Fruit fly (Drosophila melanogaster) whole organism, wandering third instar larva: ENCODE measurements around the gene CG14445.

Experiments used
- Abd-B ChIP-seq: fragments of >200 bp; optimal IDR thresholded peaks from 2 replicates; lab custom pipeline; 2017; ENCODE audit warnings: missing biosample characterization, missing genetic modification characterization
- CG32264 ChIP-seq: fragments of 200-800 bp; sonication (Bioruptor generic); optimal IDR thresholded peaks from 2 replicates; lab custom pipeline; 2016; ENCODE audit warnings: missing biosample characterization, missing genetic modification characterization
- CG9705 ChIP-seq: fragments of 200-800 bp; sonication (Bioruptor generic); optimal IDR thresholded peaks from 2 replicates; lab custom pipeline; 2018; ENCODE audit warnings: missing biosample characterization, mild to moderate bottlenecking, missing genetic modification characterization
- CrebA ChIP-seq: fragments of 200-800 bp; sonication (Bioruptor generic); optimal IDR thresholded peaks from 2 replicates; lab custom pipeline; 2016; ENCODE audit warnings: missing biosample characterization, mild to moderate bottlenecking, missing genetic modification characterization, borderline replicate concordance
- Dfd ChIP-seq: fragments of >200 bp; optimal IDR thresholded peaks from 2 replicates; lab custom pipeline; 2017; ENCODE audit warnings: missing biosample characterization, missing genetic modification characterization
- Dif ChIP-seq: fragments of 200-275, 200-300 bp; sonication (Bioruptor generic); optimal IDR thresholded peaks from 2 replicates; lab custom pipeline; 2018; ENCODE audit warnings: missing biosample characterization, missing genetic modification characterization; ENCODE audit not compliant: partially characterized antibody
- GATAd ChIP-seq: sonication (Bioruptor generic); optimal IDR thresholded peaks from 2 replicates; lab custom pipeline; 2016; ENCODE audit warnings: missing biosample characterization, missing genetic modification characterization
- HLH106 ChIP-seq: fragments of 200-800 bp; optimal IDR thresholded peaks from 3 replicates; lab custom pipeline; 2019; ENCODE audit warnings: missing biosample characterization, mild to moderate bottlenecking, missing genetic modification characterization, moderate library complexity
- Hnf4 ChIP-seq: fragments of 200-800 bp; sonication (Bioruptor generic); optimal IDR thresholded peaks from 2 replicates; lab custom pipeline; 2016; ENCODE audit warnings: missing biosample characterization, mild to moderate bottlenecking, missing genetic modification characterization
- Hr78 ChIP-seq: fragments of >200 bp; optimal IDR thresholded peaks from 2 replicates; lab custom pipeline; 2017; ENCODE audit warnings: missing biosample characterization, missing genetic modification characterization
- Jra ChIP-seq: sonication (Bioruptor generic); optimal IDR thresholded peaks from 2 replicates; lab custom pipeline; 2016; ENCODE audit warnings: missing biosample characterization, missing genetic modification characterization
- Mio ChIP-seq: sonication (Bioruptor generic); optimal IDR thresholded peaks from 2 replicates; lab custom pipeline; 2016; ENCODE audit warnings: missing biosample characterization, missing genetic modification characterization
- Myc ChIP-seq: fragments of >200 bp; optimal IDR thresholded peaks from 2 replicates; lab custom pipeline; 2017
- N ChIP-seq: fragments of >200 bp; optimal IDR thresholded peaks from 2 replicates; lab custom pipeline; 2018; ENCODE audit warnings: missing biosample characterization, missing external identifiers, missing genetic modification characterization
- OdsH ChIP-seq: fragments of 200-800 bp; sonication (Bioruptor generic); optimal IDR thresholded peaks from 2 replicates; lab custom pipeline; 2016; ENCODE audit warnings: missing biosample characterization, mild to moderate bottlenecking, missing genetic modification characterization
- Rel ChIP-seq, 2 experiments: fragments of 200-800 bp; sonication (Bioruptor generic) in 1 of 2; optimal IDR thresholded peaks; 2 replicates in 1 of 2; 3 replicates in 1 of 2; lab custom pipeline; 2016 to 2019; ENCODE audit warnings: mild to moderate bottlenecking in 2 of 2, missing biosample characterization in 2 of 2, missing genetic modification characterization in 2 of 2, moderate library complexity in 1 of 2
- Sp1 ChIP-seq: fragments of 200-800 bp; sonication (Bioruptor generic); optimal IDR thresholded peaks from 3 replicates; lab custom pipeline; 2019; ENCODE audit warnings: missing biosample characterization, mild to moderate bottlenecking, missing genetic modification characterization, moderate library complexity
- Vsx2 ChIP-seq: fragments of 200-300, 225-300 bp; sonication (Bioruptor generic); optimal IDR thresholded peaks from 2 replicates; lab custom pipeline; 2018; ENCODE audit warnings: missing biosample characterization, missing genetic modification characterization; ENCODE audit not compliant: partially characterized antibody
- br ChIP-seq: fragments of 200-800 bp; sonication (Bioruptor generic); optimal IDR thresholded peaks from 2 replicates; lab custom pipeline; 2016; ENCODE audit warnings: missing biosample characterization, missing genetic modification characterization
- brk ChIP-seq: fragments of 200-800 bp; sonication (Bioruptor generic); optimal IDR thresholded peaks from 2 replicates; lab custom pipeline; 2016; ENCODE audit warnings: missing biosample characterization, mild to moderate bottlenecking, missing genetic modification characterization
- dl ChIP-seq, 2 experiments: fragments of 175-275, 200-275 bp in 1 of 2; fragments of 200-275 bp in 1 of 2; sonication (Bioruptor generic); optimal IDR thresholded peaks; lab custom pipeline; 2018; ENCODE audit warnings: mild to moderate bottlenecking in 2 of 2, missing biosample characterization in 2 of 2, missing genetic modification characterization in 2 of 2, moderate library complexity in 2 of 2; ENCODE audit not compliant: partially characterized antibody in 2 of 2, insufficient read depth in 1 of 2
- dmrt93B ChIP-seq: fragments of 200-800 bp; sonication (Bioruptor generic); optimal IDR thresholded peaks from 2 replicates; lab custom pipeline; 2018; ENCODE audit warnings: missing biosample characterization, mild to moderate bottlenecking, missing genetic modification characterization
- dsf ChIP-seq: sonication (Bioruptor generic); optimal IDR thresholded peaks from 2 replicates; lab custom pipeline; 2016; ENCODE audit warnings: missing biosample characterization, missing genetic modification characterization, borderline replicate concordance
- ey ChIP-seq: fragments of 200-800 bp; sonication (Bioruptor generic); optimal IDR thresholded peaks from 2 replicates; lab custom pipeline; 2016; ENCODE audit warnings: missing biosample characterization, missing genetic modification characterization
- foxo ChIP-seq, 2 experiments: fragments of 200-800 bp; sonication (Bioruptor generic); optimal IDR thresholded peaks; 2 replicates in 1 of 2; 3 replicates in 1 of 2; lab custom pipeline; 2016 to 2017; ENCODE audit warnings: missing biosample characterization in 2 of 2, missing genetic modification characterization in 2 of 2
- fru ChIP-seq: fragments of 200-800 bp; sonication (Bioruptor generic); optimal IDR thresholded peaks from 3 replicates; lab custom pipeline; 2016; ENCODE audit warnings: missing biosample characterization, mild to moderate bottlenecking, missing genetic modification characterization
- h ChIP-seq: fragments of 200-800 bp; sonication (Bioruptor generic); optimal IDR thresholded peaks from 3 replicates; lab custom pipeline; 2016; ENCODE audit warnings: missing biosample characterization, mild to moderate bottlenecking, missing genetic modification characterization
- jim ChIP-seq: fragments of 175-275, 200-325 bp; sonication (Bioruptor generic); optimal IDR thresholded peaks from 2 replicates; lab custom pipeline; 2016; ENCODE audit warnings: missing biosample characterization, mild to moderate bottlenecking, missing genetic modification characterization
- lola ChIP-seq: fragments of >200 bp; optimal IDR thresholded peaks from 2 replicates; lab custom pipeline; 2017; ENCODE audit warnings: missing biosample characterization, missing genetic modification characterization
- psq ChIP-seq: fragments of 200-800 bp; sonication (Bioruptor generic); optimal IDR thresholded peaks from 3 replicates; lab custom pipeline; 2017; ENCODE audit warnings: missing biosample characterization, mild to moderate bottlenecking, missing genetic modification characterization, moderate library complexity
- rgr ChIP-seq: fragments of 200-800 bp; sonication (Bioruptor generic); optimal IDR thresholded peaks from 3 replicates; lab custom pipeline; 2016; ENCODE audit warnings: missing biosample characterization, mild to moderate bottlenecking, missing genetic modification characterization
- sage ChIP-seq: fragments of 200-800 bp; sonication (Bioruptor generic); optimal IDR thresholded peaks from 2 replicates; lab custom pipeline; 2016; ENCODE audit warnings: missing biosample characterization, mild to moderate bottlenecking, missing genetic modification characterization
- sv ChIP-seq: fragments of 200-800 bp; sonication (Bioruptor generic); optimal IDR thresholded peaks from 3 replicates; lab custom pipeline; 2016; ENCODE audit warnings: missing biosample characterization, missing genetic modification characterization
- tai ChIP-seq: sonication (Bioruptor generic); optimal IDR thresholded peaks from 2 replicates; lab custom pipeline; 2016; ENCODE audit warnings: missing biosample characterization, missing genetic modification characterization
- usp ChIP-seq: fragments of >200 bp; optimal IDR thresholded peaks from 2 replicates; lab custom pipeline; 2017; ENCODE audit warnings: missing biosample characterization, missing genetic modification characterization
- woc ChIP-seq: sonication (Bioruptor generic); optimal IDR thresholded peaks from 2 replicates; lab custom pipeline; 2016; ENCODE audit warnings: missing biosample characterization, mild to moderate bottlenecking, missing genetic modification characterization

Gene CG14445

DNA sequence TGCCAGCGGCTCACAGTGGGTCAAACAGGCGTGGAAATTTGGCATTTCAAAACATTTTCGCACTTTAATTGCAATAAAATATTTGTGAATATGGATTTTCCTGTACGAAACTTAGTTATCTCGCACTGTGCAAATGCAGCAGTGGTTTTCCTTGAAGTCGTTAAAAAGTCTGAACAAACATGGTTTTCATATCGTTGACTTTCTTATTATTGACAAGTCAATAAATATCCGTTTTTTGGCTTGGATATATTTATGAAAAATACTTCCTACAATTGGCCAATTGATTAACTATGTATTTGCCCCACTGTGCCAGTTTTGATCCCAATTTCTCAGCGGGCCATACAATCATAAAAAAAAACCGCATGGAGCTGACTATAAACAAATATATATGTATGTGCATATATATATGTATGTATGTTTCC is 28.4 kb downstream of the CG14445 start (continued):
- no peak for TF ChIP-seq Dfd (GFP tag; lab: Kevin White, UChicago)
- no peak for TF ChIP-seq Hr78
- TF ChIP-seq lola (GFP tag; lab: Kevin White, UChicago) = no peak
- TF ChIP-seq Jra (GFP tag; lab: Kevin White, UChicago) = peak; percentile 65
- TF ChIP-seq fru (GFP tag; lab: Kevin White, UChicago) = peak; percentile 92
- TF ChIP-seq OdsH (GFP tag; lab: Kevin White, UChicago) = peak; percentile 91
- TF ChIP-seq CrebA (GFP tag; lab: Kevin White, UChicago) = no peak
- peak; percentile 77 for TF ChIP-seq dmrt93B (GFP tag; lab: Kevin White, UChicago)
- TF ChIP-seq ey (GFP tag; lab: Kevin White, UChicago) = peak; percentile 89
- TF ChIP-seq HLH106 (tag; lab: Kevin White, UChicago) = peak; percentile 79
- TF ChIP-seq dsf (GFP tag; lab: Kevin White, UChicago) = peak; percentile 11
- TF ChIP-seq, all 38 proteins: peak for 21

DNA sequence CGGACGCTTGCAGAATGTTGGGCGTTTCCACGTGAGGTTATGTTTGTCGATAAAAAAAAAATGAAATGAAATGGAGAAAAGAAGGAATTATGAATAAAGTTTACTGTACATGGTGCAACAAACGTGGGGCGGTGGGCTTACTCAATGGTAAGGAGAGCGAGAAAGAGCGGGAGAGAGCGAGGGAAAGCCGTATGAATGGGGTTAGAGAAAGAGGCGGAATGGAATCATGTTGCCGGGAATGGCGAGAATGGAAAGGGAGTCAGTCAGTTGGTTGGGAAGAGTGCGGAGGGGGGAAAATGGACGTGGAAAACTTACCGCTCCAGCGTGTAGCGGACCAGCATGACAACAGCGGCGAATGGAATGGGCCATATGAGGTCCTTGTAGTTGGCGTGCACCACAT is 29.0 kb downstream of the CG14445 start:
- no peak for TF ChIP-seq CrebA (GFP tag; lab: Kevin White, UChicago)
- no peak for TF ChIP-seq Abd-B (GFP tag; lab: Kevin White, UChicago)
- no peak for TF ChIP-seq Jra (GFP tag; lab: Kevin White, UChicago)
- TF ChIP-seq br = no peak
- TF ChIP-seq dl (GFP tag; optimal IDR thresholded peaks at IDR 0.05; lab: Kevin White, UChicago; ENCODE audit: insufficient read depth in 1 of 2, partially characterized antibody in 2 of 2) = no peak
- TF ChIP-seq lola (GFP tag; lab: Kevin White, UChicago) = no peak
- TF ChIP-seq brk = no peak
- TF ChIP-seq Sp1 (GFP tag; lab: Kevin White, UChicago) = no peak
- TF ChIP-seq dsf (GFP tag; lab: Kevin White, UChicago) = no peak
- TF ChIP-seq HLH106 (tag; lab: Kevin White, UChicago) = no peak
- no peak for TF ChIP-seq foxo (GFP tag; optimal IDR thresholded peaks at IDR 0.05; lab: Kevin White, UChicago)
- no peak for TF ChIP-seq rgr (GFP tag; lab: Kevin White, UChicago)
- TF ChIP-seq sage (GFP tag; lab: Kevin White, UChicago) = no peak
- no peak for TF ChIP-seq Rel (GFP tag; optimal IDR thresholded peaks at IDR 0.05; lab: Kevin White, UChicago)
- no peak for TF ChIP-seq Rel (tag; optimal IDR thresholded peaks at IDR 0.05; lab: Kevin White, UChicago)
- no peak for TF ChIP-seq usp
- no peak for TF ChIP-seq dmrt93B (GFP tag; lab: Kevin White, UChicago)
- TF ChIP-seq Myc (lab: Kevin White, UChicago) = no peak
- no peak for TF ChIP-seq fru (GFP tag; lab: Kevin White, UChicago)
- no peak for TF ChIP-seq CG32264 (GFP tag; lab: Kevin White, UChicago)

DNA sequence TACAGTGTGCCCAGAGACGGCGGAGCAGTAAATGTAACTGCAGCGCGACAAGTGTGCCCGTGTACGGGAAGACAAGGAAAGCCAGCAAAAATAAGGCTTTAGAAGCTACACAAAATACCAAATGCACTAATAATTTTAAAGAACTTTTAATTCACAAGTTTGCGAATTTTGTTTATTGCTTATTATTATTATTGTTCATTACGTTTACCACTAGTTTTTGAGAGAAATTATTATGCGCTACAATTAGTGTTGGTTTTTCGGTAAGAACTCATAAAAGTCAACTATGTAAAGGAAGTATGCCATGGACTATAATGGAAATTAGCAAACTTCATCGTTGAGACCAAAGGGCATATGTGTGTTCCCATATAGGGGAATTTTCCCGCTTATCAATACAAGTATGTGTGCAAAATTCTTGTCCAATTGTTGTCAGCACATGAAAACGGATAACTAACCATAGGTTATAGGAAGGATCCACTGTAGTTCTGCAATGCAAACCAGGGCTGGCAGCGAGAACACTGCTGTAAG is 30.1 kb downstream of the CG14445 start, which contains the start of gene schlank:
Gene schlank, minus strand, starts transcription at position 42 of the 525 bp plus-strand sequence.
- no peak for TF ChIP-seq Abd-B (GFP tag; lab: Kevin White, UChicago)
- TF ChIP-seq psq (GFP tag; lab: Kevin White, UChicago) = no peak
- no peak for TF ChIP-seq Vsx2
- TF ChIP-seq sage (GFP tag; lab: Kevin White, UChicago) = no peak
- peak; percentile 65 for TF ChIP-seq HLH106 (tag; lab: Kevin White, UChicago)
- no peak for TF ChIP-seq lola (GFP tag; lab: Kevin White, UChicago)
- TF ChIP-seq OdsH (GFP tag; lab: Kevin White, UChicago) = no peak
- TF ChIP-seq br = peak; percentile 38
- peak in 1 of 2 experiments; percentile 60 for TF ChIP-seq foxo (GFP tag; optimal IDR thresholded peaks at IDR 0.05; lab: Kevin White, UChicago)
- TF ChIP-seq CrebA (GFP tag; lab: Kevin White, UChicago) = no peak
- TF ChIP-seq N = no peak
- TF ChIP-seq GATAd (GFP tag; lab: Kevin White, UChicago) = no peak
- no peak for TF ChIP-seq Jra (GFP tag; lab: Kevin White, UChicago)
- TF ChIP-seq dsf (GFP tag; lab: Kevin White, UChicago) = no peak
- no peak for TF ChIP-seq Mio (GFP tag; lab: Kevin White, UChicago)
- TF ChIP-seq woc (GFP tag; lab: Kevin White, UChicago) = peak; percentile 76
- TF ChIP-seq jim (GFP tag; lab: Kevin White, UChicago) = no peak
- TF ChIP-seq h (GFP tag; lab: Kevin White, UChicago) = peak; percentile 35
- peak; percentile 13 for TF ChIP-seq rgr (GFP tag; lab: Kevin White, UChicago)
- TF ChIP-seq Rel (GFP tag; optimal IDR thresholded peaks at IDR 0.05; lab: Kevin White, UChicago) = no peak
- no peak for TF ChIP-seq Rel (tag; optimal IDR thresholded peaks at IDR 0.05; lab: Kevin White, UChicago)
- peak; percentile 27 for TF ChIP-seq Hnf4 (GFP tag; lab: Kevin White, UChicago)
- TF ChIP-seq usp = no peak
- TF ChIP-seq CG9705 = peak; percentile 18
- TF ChIP-seq ey (GFP tag; lab: Kevin White, UChicago) = peak; percentile 54
- TF ChIP-seq brk = no peak
- TF ChIP-seq Hr78 = no peak
- TF ChIP-seq dmrt93B (GFP tag; lab: Kevin White, UChicago) = no peak
- peak; percentile 36 for TF ChIP-seq Sp1 (GFP tag; lab: Kevin White, UChicago)
- TF ChIP-seq Myc (lab: Kevin White, UChicago) = no peak
- TF ChIP-seq Dif (GFP tag; lab: Kevin White, UChicago) = no peak
- TF ChIP-seq Dfd (GFP tag; lab: Kevin White, UChicago) = no peak
- peak; percentile 32 for TF ChIP-seq fru (GFP tag; lab: Kevin White, UChicago)
- TF ChIP-seq tai (GFP tag; lab: Kevin White, UChicago) = no peak
- no peak for TF ChIP-seq dl (GFP tag; optimal IDR thresholded peaks at IDR 0.05; lab: Kevin White, UChicago; ENCODE audit: insufficient read depth in 1 of 2, partially characterized antibody in 2 of 2)
- TF ChIP-seq sv (GFP tag; lab: Kevin White, UChicago) = peak; percentile 43
- TF ChIP-seq CG32264 (GFP tag; lab: Kevin White, UChicago) = no peak
- TF ChIP-seq, all 38 proteins: peak for 12
